Fruit fly (Drosophila melanogaster): ENCODE results near the gene CG13947.

DNA sequence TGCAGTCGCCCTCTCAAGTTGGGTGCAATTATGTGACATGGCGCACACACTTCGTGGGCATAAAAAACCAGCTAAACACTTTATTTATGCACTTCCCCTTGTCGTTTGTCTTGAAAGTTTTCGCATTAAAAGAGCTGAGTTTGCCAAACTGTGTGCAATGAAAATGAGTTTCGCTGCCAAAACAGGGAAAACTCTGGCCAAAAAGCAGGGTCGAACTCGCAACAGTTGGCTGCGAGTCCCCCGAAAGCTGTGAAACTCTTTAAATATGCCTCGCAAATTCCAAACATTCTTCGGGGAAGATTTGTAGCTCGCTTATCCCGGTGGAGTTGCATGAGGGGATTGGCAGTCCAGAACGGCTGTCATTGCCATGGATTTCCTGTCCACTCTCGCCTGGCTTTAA lies 1.2 kb downstream of the CG13947 start, which contains the start of gene Gr21a:
- TF ChIP-seq topi (GFP tag; optimal IDR thresholded peaks at IDR 0.05): no peak
- TF ChIP-seq achi (GFP tag; optimal IDR thresholded peaks at IDR 0.05): no peak
- TF ChIP-seq CG31627 (GFP tag; optimal IDR thresholded peaks at IDR 0.05): no peak
- no peak for TF ChIP-seq Hr4 (GFP tag; optimal IDR thresholded peaks at IDR 0.05)
- no peak for TF ChIP-seq Hr38 (GFP tag; optimal IDR thresholded peaks at IDR 0.05)
- no peak for TF ChIP-seq CG6163 (GFP tag; IDR thresholded peaks at IDR 0.05)
- no peak for TF ChIP-seq lz (GFP tag; optimal IDR thresholded peaks at IDR 0.05)
- no peak for TF ChIP-seq ss (GFP tag; optimal IDR thresholded peaks at IDR 0.05)
- TF ChIP-seq CG32006 (GFP tag; optimal IDR thresholded peaks at IDR 0.05): no peak
- TF ChIP-seq fkh (GFP tag; optimal IDR thresholded peaks at IDR 0.05): no peak

Data from whole organism, prepupa.